Worm (Caenorhabditis elegans) whole organism, young adult: Measurements from ENCODE around the gene rab-1.

ENCODE experiments used
- F37B4.10 ChIP-seq: fragments of 200-800 bp; sonication (Bioruptor generic); IDR thresholded peaks from 2 replicates; pipeline ENCODE4 v1.3.6; 2022; ENCODE audit warnings: missing genetic modification characterization, missing compliant biosample characterization
- K12H6.12 ChIP-seq: fragments of 200-800 bp; sonication (Bioruptor generic); optimal IDR thresholded peaks from 2 replicates; lab custom pipeline; 2018; ENCODE audit warnings: mild to moderate bottlenecking, missing genetic modification characterization, missing compliant biosample characterization
- ama-1 ChIP-seq, 3 experiments: fragments of 150-350 bp in 1 of 3; sonication (generic microtip) in 2 of 3; optimal IDR thresholded peaks; 2 replicates each; lab custom pipeline; 2014 to 2018; ENCODE audit warnings: missing biosample characterization in 2 of 3, missing genetic modification characterization in 2 of 3, missing genetic modification reagents in 2 of 3
- athp-1 ChIP-seq: sonication (generic microtip); optimal IDR thresholded peaks from 2 replicates; lab custom pipeline; 2017; ENCODE audit warnings: mild to moderate bottlenecking, missing genetic modification characterization, missing compliant biosample characterization
- chd-7 ChIP-seq: sonication (generic microtip); optimal IDR thresholded peaks from 2 replicates; lab custom pipeline; 2016; ENCODE audit warnings: mild to moderate bottlenecking, missing genetic modification characterization, moderate library complexity, missing compliant biosample characterization
- let-526 ChIP-seq: fragments of 200-800 bp; sonication (Bioruptor generic); IDR thresholded peaks from 2 replicates; pipeline ENCODE4 v1.3.6; 2022; ENCODE audit warnings: missing genetic modification reagents, missing genetic modification characterization, missing compliant biosample characterization
- nfya-1 ChIP-seq: sonication (generic microtip); optimal IDR thresholded peaks from 2 replicates; lab custom pipeline; 2017; ENCODE audit warnings: antibody characterized with exemption, missing compliant biosample characterization, missing genetic modification characterization, borderline replicate concordance; ENCODE audit not compliant: insufficient read depth
- nhr-90 ChIP-seq: sonication (generic microtip); optimal IDR thresholded peaks from 2 replicates; lab custom pipeline; 2016; ENCODE audit warnings: missing genotype, mild to moderate bottlenecking, missing genetic modification characterization, missing compliant biosample characterization
- pha-4 ChIP-seq: fragments of 150-350 bp; sonication (generic microtip); optimal IDR thresholded peaks from 2 replicates; lab custom pipeline; 2014; ENCODE audit warnings: missing biosample characterization, missing genetic modification reagents, missing genetic modification characterization
- unc-62 ChIP-seq: fragments of 150-350 bp; optimal IDR thresholded peaks from 2 replicates; lab custom pipeline; 2014; ENCODE audit warnings: missing biosample characterization, missing genetic modification reagents, missing genetic modification characterization
- zfh-2 ChIP-seq: fragments of 200-800 bp; sonication (Bioruptor generic); conservative IDR thresholded peaks from 2 replicates; pipeline ENCODE4 v1.3.6; 2022; ENCODE audit warnings: missing genetic modification reagents, missing genetic modification characterization, missing compliant biosample characterization

ce11 chrV:1275924-1276323, 12.1 kb upstream of the rab-1 start, which contains the start of gene Y75B7B.2:
- no peak for TF ChIP-seq F37B4.10
- no peak for TF ChIP-seq zfh-2
- TF ChIP-seq nfya-1: no peak
- no peak for TF ChIP-seq let-526
- TF ChIP-seq K12H6.12 (tag; lab: Kevin White, UChicago): no peak
- TF ChIP-seq nhr-90 (tag; lab: Kevin White, UChicago): no peak
- TF ChIP-seq unc-62 (GFP tag; lab: Kevin White, UChicago): no peak
- no peak for TF ChIP-seq ama-1 (optimal IDR thresholded peaks at IDR 0.05; lab: Kevin White, UChicago)
- TF ChIP-seq ama-1 (GFP tag; optimal IDR thresholded peaks at IDR 0.05; lab: Kevin White, UChicago): no peak
- TF ChIP-seq chd-7 (tag; lab: Kevin White, UChicago): no peak
- TF ChIP-seq athp-1 (tag; lab: Kevin White, UChicago): no peak
- TF ChIP-seq pha-4 (tag; lab: Kevin White, UChicago): no peak
